Worm (Caenorhabditis elegans) whole organism, early embryonic: ENCODE results near the gene F22H10.2.

Source experiments
- B0310.2 ChIP-seq: sonication (generic microtip); optimal IDR thresholded peaks from 2 replicates; lab custom pipeline; 2016; ENCODE audit warnings: mild to moderate bottlenecking, missing genetic modification characterization, missing compliant biosample characterization
- ama-1 ChIP-seq: fragments of 150-350 bp; optimal IDR thresholded peaks from 2 replicates; lab custom pipeline; 2014
- scrt-1 ChIP-seq: fragments of 200-800 bp; sonication (Bioruptor generic); IDR thresholded peaks from 2 replicates; pipeline ENCODE4 v1.3.6; 2022; ENCODE audit warnings: missing genetic modification characterization, missing compliant biosample characterization
- tra-4 ChIP-seq: sonication (generic microtip); optimal IDR thresholded peaks from 2 replicates; lab custom pipeline; 2017; ENCODE audit warnings: missing genetic modification characterization, missing compliant biosample characterization

ce11 chrX:16711381-16711780 lies 32.0 kb downstream of the F22H10.2 start, which contains the start of gene lgc-53:
- TF ChIP-seq scrt-1 (GFP tag; lab: Robert Waterston, UW) (no peak), B0310.2 (tag; lab: Kevin White, UChicago) (no peak), ama-1 (lab: Kevin White, UChicago) (no peak), tra-4 (tag; lab: Kevin White, UChicago) (no peak)
